Worm (Caenorhabditis elegans) whole organism, L4 larva: ENCODE results near the gene F21D9.3.

ENCODE experiments used
- F37D6.2 ChIP-seq: sonication (generic microtip); optimal IDR thresholded peaks from 2 replicates; lab custom pipeline; 2016; ENCODE audit warnings: mild to moderate bottlenecking, missing genetic modification characterization, missing compliant biosample characterization
- R02D3.7 ChIP-seq: fragments of 150-350 bp; sonication (generic microtip); optimal IDR thresholded peaks from 3 replicates; lab custom pipeline; 2014; ENCODE audit warnings: missing biosample characterization, missing genetic modification characterization
- T20F7.1 ChIP-seq: fragments of 200-800 bp; sonication (Bioruptor generic); optimal IDR thresholded peaks from 2 replicates; lab custom pipeline; 2018; ENCODE audit warnings: mild to moderate bottlenecking, missing genetic modification characterization, missing compliant biosample characterization
- T26A8.4 ChIP-seq: fragments of 200-800 bp; sonication (Bioruptor generic); IDR thresholded peaks from 2 replicates; pipeline ENCODE4 v1.3.6; 2022; ENCODE audit warnings: missing genetic modification characterization, missing compliant biosample characterization
- Y48G9A.11 ChIP-seq: fragments of 200-800 bp; sonication (Bioruptor generic); IDR thresholded peaks from 2 replicates; pipeline ENCODE4 v1.3.6; 2022; ENCODE audit warnings: missing genetic modification reagents, missing genetic modification characterization, missing compliant biosample characterization
- Y5F2A.4 ChIP-seq: fragments of 200-800 bp; sonication (Bioruptor generic); optimal IDR thresholded peaks from 2 replicates; lab custom pipeline; 2018; ENCODE audit warnings: mild to moderate bottlenecking, missing genetic modification characterization, missing compliant biosample characterization
- ZK337.2 ChIP-seq: fragments of 200-800 bp; sonication (Bioruptor generic); IDR thresholded peaks from 2 replicates; pipeline ENCODE4 v1.3.6; 2022; ENCODE audit warnings: missing genetic modification reagents, missing genetic modification characterization, missing compliant biosample characterization
- ZK546.5 ChIP-seq, 2 experiments: sonication (generic microtip); optimal IDR thresholded peaks; 2 replicates each; lab custom pipeline; 2017; ENCODE audit warnings: missing biosample characterization in 2 of 2, missing genetic modification characterization in 2 of 2
- aha-1 ChIP-seq: fragments of 150-350 bp; peaks from one replicate; lab custom pipeline; 2014; ENCODE audit warnings: missing biosample characterization, missing genetic modification characterization
- ama-1 ChIP-seq: fragments of 150-350 bp; optimal IDR thresholded peaks from 2 replicates; lab custom pipeline; 2014; ENCODE audit warnings: inconsistent platforms, mixed read lengths
- arid-1 ChIP-seq: fragments of 200-800 bp; sonication (Bioruptor generic); conservative IDR thresholded peaks from 2 replicates; pipeline ENCODE4 v1.3.6; 2022; ENCODE audit warnings: missing genetic modification reagents, missing genetic modification characterization, missing compliant biosample characterization
- attf-4 ChIP-seq: sonication (generic microtip); optimal IDR thresholded peaks from 3 replicates; lab custom pipeline; 2017; ENCODE audit warnings: missing biosample characterization, missing genetic modification characterization
- ceh-62 ChIP-seq: sonication (generic microtip); optimal IDR thresholded peaks from 2 replicates; lab custom pipeline; 2017; ENCODE audit warnings: missing biosample characterization, missing genetic modification characterization
- ctbp-1 ChIP-seq: fragments of 200-800 bp; sonication (Bioruptor generic); IDR thresholded peaks from 2 replicates; pipeline ENCODE4 v1.3.6; 2022; ENCODE audit warnings: missing genetic modification reagents, missing genetic modification characterization, missing compliant biosample characterization
- daf-8 ChIP-seq: fragments of 200-800 bp; sonication (Bioruptor generic); IDR thresholded peaks from 2 replicates; pipeline ENCODE4 v1.3.6; 2022; ENCODE audit warnings: missing genetic modification characterization, missing compliant biosample characterization
- dmd-6 ChIP-seq: fragments of 200-800 bp; sonication (Bioruptor generic); IDR thresholded peaks from 2 replicates; pipeline ENCODE4 v1.3.6; 2022; ENCODE audit warnings: missing genetic modification reagents, missing genetic modification characterization, missing compliant biosample characterization
- dmd-8 ChIP-seq: fragments of 200-800 bp; sonication (Bioruptor generic); IDR thresholded peaks from 2 replicates; pipeline ENCODE4 v1.3.6; 2022; ENCODE audit warnings: missing genetic modification characterization, missing compliant biosample characterization
- dpl-1 ChIP-seq: fragments of 150-350 bp; optimal IDR thresholded peaks from 2 replicates; lab custom pipeline; 2014; ENCODE audit warnings: missing biosample characterization, missing genetic modification reagents, missing genetic modification characterization
- dve-1 ChIP-seq: sonication (generic microtip); optimal IDR thresholded peaks from 2 replicates; lab custom pipeline; 2017; ENCODE audit warnings: antibody characterized with exemption, mild to moderate bottlenecking, missing genetic modification characterization, missing compliant biosample characterization; ENCODE audit not compliant: insufficient read depth
- egl-27 ChIP-seq: sonication (generic microtip); optimal IDR thresholded peaks from 3 replicates; lab custom pipeline; 2017; ENCODE audit warnings: missing biosample characterization, missing genetic modification reagents, missing genetic modification characterization
- egl-43 ChIP-seq: fragments of 200-800 bp; sonication (Bioruptor generic); IDR thresholded peaks from 2 replicates; pipeline ENCODE4 v1.3.6; 2022; ENCODE audit warnings: missing genetic modification reagents, missing genetic modification characterization, missing compliant biosample characterization
- fos-1 ChIP-seq: fragments of 150-350 bp; optimal IDR thresholded peaks from 2 replicates; lab custom pipeline; 2014; ENCODE audit warnings: missing biosample characterization, missing genetic modification characterization
- hif-1 ChIP-seq, 2 experiments: sonication (generic microtip); optimal IDR thresholded peaks; 2 replicates each; lab custom pipeline; 2016 to 2017; ENCODE audit warnings: missing compliant biosample characterization in 2 of 2, missing genetic modification characterization in 2 of 2, missing genetic modification reagents in 2 of 2, missing genotype in 2 of 2, mild to moderate bottlenecking in 1 of 2
- lin-1 ChIP-seq: fragments of 200-800 bp; sonication (Bioruptor generic); IDR thresholded peaks from 2 replicates; pipeline ENCODE4 v1.3.6; 2022; ENCODE audit warnings: missing genetic modification reagents, missing genetic modification characterization, missing compliant biosample characterization
- lin-29 ChIP-seq: fragments of 200-800 bp; sonication (Bioruptor generic); IDR thresholded peaks from 2 replicates; pipeline ENCODE4 v1.3.6; 2022; ENCODE audit warnings: missing genetic modification reagents, missing genetic modification characterization, missing compliant biosample characterization
- lin-39 ChIP-seq: fragments of 150-350 bp; optimal IDR thresholded peaks from 2 replicates; lab custom pipeline; 2014; ENCODE audit warnings: missing biosample characterization, missing genetic modification reagents, missing genetic modification characterization
- madf-5 ChIP-seq, 2 experiments: fragments of 200-800 bp; sonication (Bioruptor generic); IDR thresholded peaks; 2 replicates each; pipeline ENCODE4 v1.3.6; 2022; ENCODE audit warnings: missing compliant biosample characterization in 2 of 2, missing genetic modification characterization in 2 of 2
- madf-9 ChIP-seq: fragments of 200-800 bp; sonication (Bioruptor generic); conservative IDR thresholded peaks from 2 replicates; pipeline ENCODE4 v1.3.6; 2022; ENCODE audit warnings: missing genetic modification reagents, missing genetic modification characterization, missing compliant biosample characterization
- mes-2 ChIP-seq: sonication (generic microtip); optimal IDR thresholded peaks from 2 replicates; lab custom pipeline; 2016; ENCODE audit warnings: missing genotype, mild to moderate bottlenecking, missing genetic modification characterization, missing compliant biosample characterization; ENCODE audit not compliant: poor library complexity, severe bottlenecking
- mxl-2 ChIP-seq: fragments of 200-800 bp; sonication (Bioruptor generic); conservative IDR thresholded peaks from 2 replicates; pipeline ENCODE4 v1.3.6; 2022; ENCODE audit warnings: missing genetic modification reagents, missing genetic modification characterization, missing compliant biosample characterization
- mxl-3 ChIP-seq: fragments of 200-800 bp; sonication (Bioruptor generic); optimal IDR thresholded peaks from 2 replicates; lab custom pipeline; 2018; ENCODE audit warnings: mild to moderate bottlenecking, missing genetic modification characterization, missing compliant biosample characterization
- nhr-11 ChIP-seq: fragments of 150-350 bp; optimal IDR thresholded peaks from 2 replicates; lab custom pipeline; 2014; ENCODE audit warnings: missing biosample characterization, missing genetic modification characterization
- nhr-111 ChIP-seq: fragments of 200-800 bp; sonication (Bioruptor generic); optimal IDR thresholded peaks from 2 replicates; lab custom pipeline; 2018; ENCODE audit warnings: mild to moderate bottlenecking, missing genetic modification characterization, missing compliant biosample characterization
- nhr-41 ChIP-seq: fragments of 200-800 bp; sonication (Bioruptor generic); IDR thresholded peaks from 2 replicates; pipeline ENCODE4 v1.3.6; 2022; ENCODE audit warnings: missing genetic modification reagents, missing genetic modification characterization, missing compliant biosample characterization
- nhr-48 ChIP-seq: sonication (generic microtip); optimal IDR thresholded peaks from 2 replicates; lab custom pipeline; 2016; ENCODE audit warnings: mild to moderate bottlenecking, missing genetic modification characterization, missing compliant biosample characterization
- nhr-76 ChIP-seq: fragments of 150-350 bp; optimal IDR thresholded peaks from 2 replicates; lab custom pipeline; 2014; ENCODE audit warnings: missing biosample characterization, missing genetic modification characterization
- pqm-1 ChIP-seq: sonication (generic microtip); optimal IDR thresholded peaks from 2 replicates; lab custom pipeline; 2017; ENCODE audit warnings: missing biosample characterization, missing genetic modification characterization
- rbr-2 ChIP-seq: sonication (generic microtip); optimal IDR thresholded peaks from 2 replicates; lab custom pipeline; 2016; ENCODE audit warnings: missing genotype, missing genetic modification characterization, missing compliant biosample characterization
- sdz-12 ChIP-seq: fragments of 200-800 bp; sonication (Bioruptor generic); optimal IDR thresholded peaks from 2 replicates; lab custom pipeline; 2018; ENCODE audit warnings: mild to moderate bottlenecking, missing genetic modification characterization, missing compliant biosample characterization
- set-16 ChIP-seq: fragments of 200-800 bp; sonication (Bioruptor generic); IDR thresholded peaks from 2 replicates; pipeline ENCODE4 v1.3.6; 2022; ENCODE audit warnings: missing genetic modification reagents, missing genetic modification characterization, missing compliant biosample characterization
- snpc-4 ChIP-seq: fragments of 150-350 bp; optimal IDR thresholded peaks from 2 replicates; lab custom pipeline; 2014; ENCODE audit warnings: missing biosample characterization, missing genetic modification characterization
- spr-1 ChIP-seq: sonication (generic microtip); optimal IDR thresholded peaks from 2 replicates; lab custom pipeline; 2016; ENCODE audit warnings: mild to moderate bottlenecking, missing genetic modification characterization, missing compliant biosample characterization
- tra-1 ChIP-seq: fragments of 200-800 bp; sonication (Bioruptor generic); IDR thresholded peaks from 2 replicates; pipeline ENCODE4 v1.3.6; 2022; ENCODE audit warnings: missing genetic modification reagents, missing genetic modification characterization, missing compliant biosample characterization
- vab-7 ChIP-seq: fragments of 200-800 bp; sonication (Bioruptor generic); IDR thresholded peaks from 2 replicates; pipeline ENCODE4 v1.3.6; 2022; ENCODE audit warnings: missing genetic modification reagents, missing genetic modification characterization, missing compliant biosample characterization
- zag-1 ChIP-seq: fragments of 150-350 bp; optimal IDR thresholded peaks from 2 replicates; lab custom pipeline; 2014; ENCODE audit warnings: missing biosample characterization, missing genetic modification characterization
- zip-2 ChIP-seq: fragments of 150-350 bp; optimal IDR thresholded peaks from 2 replicates; lab custom pipeline; 2014; ENCODE audit warnings: missing biosample characterization, missing genetic modification characterization
- ztf-11 ChIP-seq: fragments of 150-350 bp; optimal IDR thresholded peaks from 2 replicates; lab custom pipeline; 2014; ENCODE audit warnings: missing biosample characterization, missing genetic modification characterization

Gene F21D9.3

ce11 chrV:19228958-19229357, 28.6 kb downstream of the F21D9.3 start:
- TF ChIP-seq set-16, result peak; percentile 80

- TF ChIP-seq egl-27, result no peak
- no peak for TF ChIP-seq ctbp-1 (GFP tag; lab: Robert Waterston, UW)
- TF ChIP-seq mxl-2 (GFP tag; lab: Robert Waterston, UW), result no peak
- no peak for TF ChIP-seq zip-2 (tag; lab: Kevin White, UChicago)
- TF ChIP-seq madf-5 (GFP tag; IDR thresholded peaks at IDR 0.05; lab: Robert Waterston, UW), result no peak
- no peak for TF ChIP-seq dmd-8 (GFP tag; lab: Robert Waterston, UW)
- TF ChIP-seq daf-8, result no peak
- TF ChIP-seq arid-1 (GFP tag; lab: Robert Waterston, UW), result no peak
- no peak for TF ChIP-seq dmd-6
- no peak for TF ChIP-seq ceh-62
- no peak for TF ChIP-seq T26A8.4 (GFP tag; lab: Robert Waterston, UW)
- TF ChIP-seq sdz-12 (GFP tag; lab: Kevin White, UChicago), result no peak
- TF ChIP-seq dpl-1 (GFP tag; lab: Kevin White, UChicago), result no peak
- no peak for TF ChIP-seq zag-1 (tag; lab: Kevin White, UChicago)
These were observed 39.9 kb downstream of the F21D9.3 start, which contains the start of gene oac-49 for ce11 chrV:19217675-19218074. Gene oac-49 (plus strand): TSS chrV:19217975.

- TF ChIP-seq pqm-1 (tag; lab: Kevin White, UChicago) (peak; percentile 33), dmd-6 (peak; percentile 44; the same call in 1 of the 2 replicates), dve-1 (no peak)
- TF ChIP-seq, all 104 proteins: peak for 2
These were observed 40.4 kb downstream of the F21D9.3 start, which contains the start of gene srr-2 for ce11 chrV:19217104-19217503. Gene srr-2 (minus strand): TSS chrV:19217176.

- TF ChIP-seq tra-1 (GFP tag; lab: Robert Waterston, UW) (no peak), ZK546.5 (tag; optimal IDR thresholded peaks at IDR 0.05; lab: Kevin White, UChicago) (no peak), F37D6.2 (tag; lab: Kevin White, UChicago) (no peak), lin-39 (tag; lab: Kevin White, UChicago) (no peak), nhr-111 (GFP tag; lab: Kevin White, UChicago) (no peak), spr-1 (no peak), mes-2 (tag; lab: Kevin White, UChicago) (peak; percentile 38), vab-7 (GFP tag; lab: Robert Waterston, UW) (no peak), lin-29 (GFP tag; lab: Robert Waterston, UW) (no peak), R02D3.7 (tag; lab: Kevin White, UChicago) (no peak), nhr-41 (no peak), nhr-76 (tag; lab: Kevin White, UChicago) (peak; percentile 44), T26A8.4 (GFP tag; lab: Robert Waterston, UW) (no peak), ZK337.2 (GFP tag; lab: Robert Waterston, UW) (no peak), hif-1 (tag; optimal IDR thresholded peaks at IDR 0.05; lab: Kevin White, UChicago) (no peak), snpc-4 (no peak), lin-1 (no peak), pqm-1 (tag; lab: Kevin White, UChicago) (peak; percentile 53), arid-1 (GFP tag; lab: Robert Waterston, UW) (no peak), madf-9 (no peak), Y48G9A.11 (no peak), ztf-11 (tag; lab: Kevin White, UChicago) (no peak), aha-1 (tag; lab: Kevin White, UChicago) (peak; percentile 90), rbr-2 (no peak), ama-1 (no peak), nhr-48 (no peak), nhr-11 (tag; lab: Kevin White, UChicago) (no peak), egl-43 (GFP tag; lab: Robert Waterston, UW) (no peak), attf-4 (tag; lab: Kevin White, UChicago) (no peak), Y5F2A.4 (no peak), fos-1 (tag; lab: Kevin White, UChicago) (no peak), ctbp-1 (GFP tag; lab: Robert Waterston, UW) (no peak), mxl-3 (GFP tag; lab: Kevin White, UChicago) (peak; percentile 83), egl-27 (no peak), T20F7.1 (GFP tag; lab: Kevin White, UChicago) (peak; percentile 27)
These were observed 45.2 kb downstream of the F21D9.3 start for ce11 chrV:19212354-19212753.
